Worm (Caenorhabditis elegans) whole organism, L4 larva: ENCODE results near the gene T10B10.4.
A peak's percentile ranks its signal among the peaks of the same experiment; 100 is the strongest.

ENCODE experiments used
- D1046.2 ChIP-seq: fragments of 200-800 bp; sonication (Bioruptor generic); IDR thresholded peaks from 2 replicates; pipeline ENCODE4 v1.3.6; 2022; ENCODE audit warnings: missing genetic modification characterization, missing compliant biosample characterization
- F10B5.3 ChIP-seq: sonication (generic microtip); optimal IDR thresholded peaks from 2 replicates; lab custom pipeline; 2016; ENCODE audit warnings: mild to moderate bottlenecking, missing genetic modification characterization, missing compliant biosample characterization
- F26F4.8 ChIP-seq: fragments of 200-800 bp; sonication (Bioruptor generic); conservative IDR thresholded peaks from 2 replicates; pipeline ENCODE4 v1.3.6; 2022; ENCODE audit warnings: missing genetic modification characterization, missing compliant biosample characterization
- F49E8.2 ChIP-seq: sonication (generic microtip); optimal IDR thresholded peaks from 2 replicates; lab custom pipeline; 2016; ENCODE audit warnings: missing compliant biosample characterization, mild to moderate bottlenecking, missing genetic modification characterization, borderline replicate concordance
- Y48G9A.11 ChIP-seq: fragments of 200-800 bp; sonication (Bioruptor generic); IDR thresholded peaks from 2 replicates; pipeline ENCODE4 v1.3.6; 2022; ENCODE audit warnings: missing genetic modification reagents, missing genetic modification characterization, missing compliant biosample characterization
- Y5F2A.4 ChIP-seq: fragments of 200-800 bp; sonication (Bioruptor generic); optimal IDR thresholded peaks from 2 replicates; lab custom pipeline; 2018; ENCODE audit warnings: mild to moderate bottlenecking, missing genetic modification characterization, missing compliant biosample characterization
- ZK337.2 ChIP-seq: fragments of 200-800 bp; sonication (Bioruptor generic); IDR thresholded peaks from 2 replicates; pipeline ENCODE4 v1.3.6; 2022; ENCODE audit warnings: missing genetic modification reagents, missing genetic modification characterization, missing compliant biosample characterization
- ZK546.5 ChIP-seq, 2 experiments: sonication (generic microtip); optimal IDR thresholded peaks; 2 replicates each; lab custom pipeline; 2017; ENCODE audit warnings: missing biosample characterization in 2 of 2, missing genetic modification characterization in 2 of 2
- aha-1 ChIP-seq: fragments of 150-350 bp; peaks from one replicate; lab custom pipeline; 2014; ENCODE audit warnings: missing biosample characterization, missing genetic modification characterization
- arid-1 ChIP-seq: fragments of 200-800 bp; sonication (Bioruptor generic); conservative IDR thresholded peaks from 2 replicates; pipeline ENCODE4 v1.3.6; 2022; ENCODE audit warnings: missing genetic modification reagents, missing genetic modification characterization, missing compliant biosample characterization
- ceh-20 ChIP-seq: fragments of 200-800 bp; sonication (Bioruptor generic); IDR thresholded peaks from 2 replicates; pipeline ENCODE4 v1.3.6; 2022; ENCODE audit warnings: missing genetic modification reagents, missing genetic modification characterization, missing compliant biosample characterization
- ceh-28 ChIP-seq: fragments of 150-350 bp; optimal IDR thresholded peaks from 2 replicates; lab custom pipeline; 2014; ENCODE audit warnings: missing biosample characterization, missing genetic modification reagents, missing genetic modification characterization
- ces-1 ChIP-seq: fragments of 150-350 bp; sonication (generic microtip); optimal IDR thresholded peaks from 4 replicates; lab custom pipeline; 2014; ENCODE audit warnings: missing biosample characterization, missing genetic modification reagents, missing genetic modification characterization
- daf-16 ChIP-seq, 3 experiments: sonication (generic microtip); optimal IDR thresholded peaks; 2 replicates each; lab custom pipeline; 2016 to 2017; ENCODE audit warnings: missing genetic modification characterization in 3 of 3, missing genetic modification reagents in 3 of 3, mild to moderate bottlenecking in 2 of 3, missing compliant biosample characterization in 2 of 3, missing biosample characterization in 1 of 3, moderate library complexity in 1 of 3
- daf-19 ChIP-seq: fragments of 200-800 bp; sonication (Bioruptor generic); conservative IDR thresholded peaks from 2 replicates; pipeline ENCODE4 v1.3.6; 2022; ENCODE audit warnings: missing genetic modification characterization, missing compliant biosample characterization
- daf-8 ChIP-seq: fragments of 200-800 bp; sonication (Bioruptor generic); IDR thresholded peaks from 2 replicates; pipeline ENCODE4 v1.3.6; 2022; ENCODE audit warnings: missing genetic modification characterization, missing compliant biosample characterization
- dmd-6 ChIP-seq: fragments of 200-800 bp; sonication (Bioruptor generic); IDR thresholded peaks from 2 replicates; pipeline ENCODE4 v1.3.6; 2022; ENCODE audit warnings: missing genetic modification reagents, missing genetic modification characterization, missing compliant biosample characterization
- dpl-1 ChIP-seq: fragments of 150-350 bp; optimal IDR thresholded peaks from 2 replicates; lab custom pipeline; 2014; ENCODE audit warnings: missing biosample characterization, missing genetic modification reagents, missing genetic modification characterization
- duxl-1 ChIP-seq: sonication (generic microtip); optimal IDR thresholded peaks from 2 replicates; lab custom pipeline; 2016; ENCODE audit warnings: mild to moderate bottlenecking, missing genetic modification characterization, moderate library complexity, missing compliant biosample characterization; ENCODE audit not compliant: poor library complexity
- dve-1 ChIP-seq: sonication (generic microtip); optimal IDR thresholded peaks from 2 replicates; lab custom pipeline; 2017; ENCODE audit warnings: antibody characterized with exemption, mild to moderate bottlenecking, missing genetic modification characterization, missing compliant biosample characterization; ENCODE audit not compliant: insufficient read depth
- egl-43 ChIP-seq: fragments of 200-800 bp; sonication (Bioruptor generic); IDR thresholded peaks from 2 replicates; pipeline ENCODE4 v1.3.6; 2022; ENCODE audit warnings: missing genetic modification reagents, missing genetic modification characterization, missing compliant biosample characterization
- hif-1 ChIP-seq, 2 experiments: sonication (generic microtip); optimal IDR thresholded peaks; 2 replicates each; lab custom pipeline; 2016 to 2017; ENCODE audit warnings: missing compliant biosample characterization in 2 of 2, missing genetic modification characterization in 2 of 2, missing genetic modification reagents in 2 of 2, missing genotype in 2 of 2, mild to moderate bottlenecking in 1 of 2
- jun-1 ChIP-seq: fragments of 150-350 bp; optimal IDR thresholded peaks from 2 replicates; lab custom pipeline; 2014; ENCODE audit warnings: missing biosample characterization, missing genetic modification reagents, missing genetic modification characterization
- lim-7 ChIP-seq: fragments of 200-800 bp; sonication (Bioruptor generic); IDR thresholded peaks from 2 replicates; pipeline ENCODE4 v1.3.6; 2022; ENCODE audit warnings: missing genetic modification characterization, missing compliant biosample characterization
- lin-13 ChIP-seq: fragments of 150-350 bp; optimal IDR thresholded peaks from 2 replicates; lab custom pipeline; 2014; ENCODE audit warnings: missing biosample characterization, missing genetic modification reagents, missing genetic modification characterization
- lin-38 ChIP-seq: fragments of 200-800 bp; sonication (Bioruptor generic); IDR thresholded peaks from 2 replicates; pipeline ENCODE4 v1.3.6; 2022; ENCODE audit warnings: missing genetic modification reagents, missing genetic modification characterization, missing compliant biosample characterization
- lir-3 ChIP-seq: sonication (generic microtip); optimal IDR thresholded peaks from 2 replicates; lab custom pipeline; 2016; ENCODE audit warnings: mild to moderate bottlenecking, missing genetic modification characterization, missing compliant biosample characterization
- lsy-2 ChIP-seq, 2 experiments: fragments of 150-350 bp in 1 of 2; sonication (generic microtip) in 1 of 2; optimal IDR thresholded peaks; 2 replicates each; lab custom pipeline; 2014 to 2017; ENCODE audit warnings: missing biosample characterization in 2 of 2, missing genetic modification characterization in 2 of 2
- madf-5 ChIP-seq, 2 experiments: fragments of 200-800 bp; sonication (Bioruptor generic); IDR thresholded peaks; 2 replicates each; pipeline ENCODE4 v1.3.6; 2022; ENCODE audit warnings: missing compliant biosample characterization in 2 of 2, missing genetic modification characterization in 2 of 2
- madf-9 ChIP-seq: fragments of 200-800 bp; sonication (Bioruptor generic); conservative IDR thresholded peaks from 2 replicates; pipeline ENCODE4 v1.3.6; 2022; ENCODE audit warnings: missing genetic modification reagents, missing genetic modification characterization, missing compliant biosample characterization
- mdl-1 ChIP-seq, 2 experiments: fragments of 150-350 bp in 1 of 2; sonication (generic microtip) in 1 of 2; optimal IDR thresholded peaks; 2 replicates each; lab custom pipeline; 2014 to 2017; ENCODE audit warnings: missing biosample characterization in 2 of 2, missing genetic modification characterization in 2 of 2
- mep-1 ChIP-seq: fragments of 150-350 bp; sonication (generic microtip); optimal IDR thresholded peaks from 3 replicates; lab custom pipeline; 2014; ENCODE audit warnings: missing biosample characterization, missing genetic modification characterization
- mes-2 ChIP-seq: sonication (generic microtip); optimal IDR thresholded peaks from 2 replicates; lab custom pipeline; 2016; ENCODE audit warnings: missing genotype, mild to moderate bottlenecking, missing genetic modification characterization, missing compliant biosample characterization; ENCODE audit not compliant: poor library complexity, severe bottlenecking
- mxl-2 ChIP-seq: fragments of 200-800 bp; sonication (Bioruptor generic); conservative IDR thresholded peaks from 2 replicates; pipeline ENCODE4 v1.3.6; 2022; ENCODE audit warnings: missing genetic modification reagents, missing genetic modification characterization, missing compliant biosample characterization
- mxl-3 ChIP-seq: fragments of 200-800 bp; sonication (Bioruptor generic); optimal IDR thresholded peaks from 2 replicates; lab custom pipeline; 2018; ENCODE audit warnings: mild to moderate bottlenecking, missing genetic modification characterization, missing compliant biosample characterization
- nhr-11 ChIP-seq: fragments of 150-350 bp; optimal IDR thresholded peaks from 2 replicates; lab custom pipeline; 2014; ENCODE audit warnings: missing biosample characterization, missing genetic modification characterization
- nhr-41 ChIP-seq: fragments of 200-800 bp; sonication (Bioruptor generic); IDR thresholded peaks from 2 replicates; pipeline ENCODE4 v1.3.6; 2022; ENCODE audit warnings: missing genetic modification reagents, missing genetic modification characterization, missing compliant biosample characterization
- nhr-77 ChIP-seq: fragments of 150-350 bp; optimal IDR thresholded peaks from 2 replicates; lab custom pipeline; 2014; ENCODE audit warnings: missing biosample characterization, missing genetic modification characterization
- pha-4 ChIP-seq, 2 experiments: fragments of 150-350 bp in 1 of 2; fragments of 200-800 bp in 1 of 2; sonication (Bioruptor generic) in 1 of 2; IDR thresholded peaks in 1 of 2; optimal IDR thresholded peaks in 1 of 2; 2 replicates each; pipeline versions ENCODE4 v1.3.6 to Lab custom; 2014 to 2022; ENCODE audit warnings: missing genetic modification characterization in 2 of 2, missing genetic modification reagents in 2 of 2, missing biosample characterization in 1 of 2, missing compliant biosample characterization in 1 of 2
- php-3 ChIP-seq: fragments of 200-800 bp; sonication (Bioruptor generic); IDR thresholded peaks from 2 replicates; pipeline ENCODE4 v1.3.6; 2022; ENCODE audit warnings: missing genetic modification reagents, missing genetic modification characterization, missing compliant biosample characterization
- pqm-1 ChIP-seq: sonication (generic microtip); optimal IDR thresholded peaks from 2 replicates; lab custom pipeline; 2017; ENCODE audit warnings: missing biosample characterization, missing genetic modification characterization
- saeg-2 ChIP-seq: fragments of 200-800 bp; sonication (Bioruptor generic); IDR thresholded peaks from 2 replicates; pipeline ENCODE4 v1.3.6; 2022; ENCODE audit warnings: missing genetic modification reagents, missing genetic modification characterization, missing compliant biosample characterization
- tra-1 ChIP-seq: fragments of 200-800 bp; sonication (Bioruptor generic); IDR thresholded peaks from 2 replicates; pipeline ENCODE4 v1.3.6; 2022; ENCODE audit warnings: missing genetic modification reagents, missing genetic modification characterization, missing compliant biosample characterization
- vab-7 ChIP-seq: fragments of 200-800 bp; sonication (Bioruptor generic); IDR thresholded peaks from 2 replicates; pipeline ENCODE4 v1.3.6; 2022; ENCODE audit warnings: missing genetic modification reagents, missing genetic modification characterization, missing compliant biosample characterization
- zfp-2 ChIP-seq: sonication (generic microtip); optimal IDR thresholded peaks from 2 replicates; lab custom pipeline; 2016; ENCODE audit warnings: mild to moderate bottlenecking, missing genetic modification characterization, missing compliant biosample characterization
- zfp-3 ChIP-seq: fragments of 200-800 bp; sonication (Bioruptor generic); conservative IDR thresholded peaks from 2 replicates; pipeline ENCODE4 v1.3.6; 2022; ENCODE audit warnings: missing genetic modification reagents, missing genetic modification characterization, missing compliant biosample characterization
- zip-2 ChIP-seq: fragments of 150-350 bp; optimal IDR thresholded peaks from 2 replicates; lab custom pipeline; 2014; ENCODE audit warnings: missing biosample characterization, missing genetic modification characterization
- ztf-11 ChIP-seq: fragments of 150-350 bp; optimal IDR thresholded peaks from 2 replicates; lab custom pipeline; 2014; ENCODE audit warnings: missing biosample characterization, missing genetic modification characterization
- ztf-7 ChIP-seq: fragments of 150-350 bp; optimal IDR thresholded peaks from 2 replicates; lab custom pipeline; 2014; ENCODE audit warnings: missing biosample characterization, missing genetic modification characterization

The T10B10.4 gene

ce11 chrX:15181454-15181853, 8.5 kb upstream of the T10B10.4 start, which contains the start of gene pkhm-2 (continued):
- TF ChIP-seq dve-1 (tag; lab: Kevin White, UChicago), result peak; percentile 97
- peak in 1 of 2 experiments; percentile 61 for TF ChIP-seq daf-16 (GFP tag; optimal IDR thresholded peaks at IDR 0.05; lab: Kevin White, UChicago)
- peak; percentile 86 for TF ChIP-seq daf-16 (tag; optimal IDR thresholded peaks at IDR 0.05; lab: Kevin White, UChicago)
- peak; percentile 84 for TF ChIP-seq ceh-20 (GFP tag; lab: Robert Waterston, UW)
- peak; percentile 10 for TF ChIP-seq pqm-1
- no peak for TF ChIP-seq ztf-11 (tag; lab: Kevin White, UChicago)
- TF ChIP-seq F49E8.2, result no peak
- peak; percentile 83 for TF ChIP-seq ztf-7
- peak; percentile 49; the same call in 1 of the 2 replicates for TF ChIP-seq arid-1 (GFP tag; lab: Robert Waterston, UW)
- TF ChIP-seq mxl-3 (GFP tag; lab: Kevin White, UChicago), result peak; percentile 95
- TF ChIP-seq lin-13 (GFP tag; lab: Kevin White, UChicago), result peak; percentile 90
- peak; percentile 69 for TF ChIP-seq jun-1
- peak; percentile 86 for TF ChIP-seq dpl-1 (GFP tag; lab: Kevin White, UChicago)
- peak; percentile 5 to 68 for TF ChIP-seq mdl-1 (tag; optimal IDR thresholded peaks at IDR 0.05; lab: Kevin White, UChicago)
- TF ChIP-seq zip-2 (tag; lab: Kevin White, UChicago), result peak; percentile 69
- TF ChIP-seq ces-1, result no peak
- peak; percentile 99 for TF ChIP-seq aha-1 (tag; lab: Kevin White, UChicago)
- TF ChIP-seq egl-43, result peak; percentile 86
- no peak for TF ChIP-seq madf-5 (GFP tag; IDR thresholded peaks at IDR 0.05; lab: Robert Waterston, UW)
- peak; percentile 86 for TF ChIP-seq dmd-6
- peak; percentile 96 for TF ChIP-seq mep-1 (tag; lab: Kevin White, UChicago)
- TF ChIP-seq lin-38 (GFP tag; lab: Robert Waterston, UW), result peak; percentile 83
- TF ChIP-seq nhr-11 (tag; lab: Kevin White, UChicago), result peak; percentile 85
- no peak for TF ChIP-seq daf-19
- peak; percentile 48; the same call in 1 of the 2 replicates for TF ChIP-seq zfp-3 (GFP tag; lab: Robert Waterston, UW)
- TF ChIP-seq F10B5.3, result peak; percentile 84
- peak; percentile 12 for TF ChIP-seq Y5F2A.4 (GFP tag; lab: Kevin White, UChicago)
- TF ChIP-seq D1046.2 (GFP tag; lab: Robert Waterston, UW), result no peak
- TF ChIP-seq ceh-28, result no peak
- peak; percentile 93 for TF ChIP-seq mes-2
- peak; percentile 83 for TF ChIP-seq saeg-2 (GFP tag; lab: Robert Waterston, UW)
- TF ChIP-seq ZK337.2 (GFP tag; lab: Robert Waterston, UW), result no peak
- no peak for TF ChIP-seq nhr-41 (GFP tag; lab: Robert Waterston, UW)
- no peak for TF ChIP-seq zfp-2 (tag; lab: Kevin White, UChicago)
- TF ChIP-seq lsy-2 (tag; optimal IDR thresholded peaks at IDR 0.05; lab: Kevin White, UChicago), result peak; percentile 66 to 88
- TF ChIP-seq pha-4 (GFP tag; IDR thresholded peaks at IDR 0.05; lab: Robert Waterston, UW), result no peak; the same call in 1 of the 2 replicates
- no peak for TF ChIP-seq pha-4 (tag; optimal IDR thresholded peaks at IDR 0.05; lab: Kevin White, UChicago)
- no peak for TF ChIP-seq Y48G9A.11 (GFP tag; lab: Robert Waterston, UW)
- TF ChIP-seq nhr-77 (tag; lab: Kevin White, UChicago), result peak; percentile 67
- TF ChIP-seq hif-1 (tag; optimal IDR thresholded peaks at IDR 0.05; lab: Kevin White, UChicago), result peak in 1 of 2 experiments; percentile 73
- no peak for TF ChIP-seq F26F4.8 (GFP tag; lab: Robert Waterston, UW)
- TF ChIP-seq tra-1 (GFP tag; lab: Robert Waterston, UW), result 0 out of 2 replicates have a peak, but pooled peaks have one; percentile 24
- TF ChIP-seq duxl-1 (tag; lab: Kevin White, UChicago), result peak; percentile 92
- no peak for TF ChIP-seq ZK546.5 (tag; optimal IDR thresholded peaks at IDR 0.05; lab: Kevin White, UChicago)
- no peak for TF ChIP-seq daf-8 (GFP tag; lab: Robert Waterston, UW)
- TF ChIP-seq vab-7 (GFP tag; lab: Robert Waterston, UW), result peak; percentile 45; the same call in 1 of the 2 replicates
- no peak for TF ChIP-seq mxl-2
- TF ChIP-seq php-3 (GFP tag; lab: Robert Waterston, UW), result peak; percentile 77
- no peak for TF ChIP-seq lir-3 (tag; lab: Kevin White, UChicago)
- TF ChIP-seq madf-9 (GFP tag; lab: Robert Waterston, UW), result peak; percentile 78
- TF ChIP-seq lim-7, result 0 out of 2 replicates have a peak, but pooled peaks have one; percentile 43
